Worm (Caenorhabditis elegans): ENCODE measurements around the gene T28B11.1.
A peak's percentile ranks its signal among the peaks of the same experiment; 100 is the strongest.

T28B11.1 gene

DNA sequence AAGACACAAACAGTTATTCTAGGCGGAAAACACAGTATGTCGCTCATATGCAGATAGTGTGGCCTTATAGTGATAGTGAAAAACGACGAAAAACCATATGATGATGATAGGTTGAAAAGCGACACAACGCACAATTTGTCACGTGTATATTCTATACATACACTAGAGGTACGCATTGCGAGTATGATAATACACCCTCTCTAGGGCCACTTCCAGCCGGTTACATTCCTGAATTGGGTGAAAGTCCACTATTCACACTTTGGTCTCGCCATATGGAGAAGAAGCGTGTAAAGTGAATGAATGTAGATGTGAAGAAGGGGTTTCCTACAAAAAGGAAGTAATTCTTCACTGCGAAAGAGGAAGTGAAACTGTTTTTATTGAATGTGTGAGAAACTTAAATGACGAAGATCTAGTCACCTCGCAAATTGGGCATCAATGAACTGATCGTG lies 2.7 kb downstream of the T28B11.1 start (continued):
- no peak for TF ChIP-seq mbf-1 (tag; optimal IDR thresholded peaks at IDR 0.05)
- TF ChIP-seq ceh-82 (tag; optimal IDR thresholded peaks at IDR 0.05): no peak
- peak; percentile 23 for TF ChIP-seq fos-1 (tag; optimal IDR thresholded peaks at IDR 0.05)
- no peak for TF ChIP-seq R02D3.7 (tag; optimal IDR thresholded peaks at IDR 0.05)
- TF ChIP-seq dmd-4 (tag; optimal IDR thresholded peaks at IDR 0.05): no peak
- peak; percentile 60 for TF ChIP-seq F13H6.1 (tag; optimal IDR thresholded peaks at IDR 0.05)
- TF ChIP-seq gmeb-1 (tag; optimal IDR thresholded peaks at IDR 0.05): peak; percentile 34
- TF ChIP-seq snpc-4 (tag; optimal IDR thresholded peaks at IDR 0.05): no peak

DNA sequence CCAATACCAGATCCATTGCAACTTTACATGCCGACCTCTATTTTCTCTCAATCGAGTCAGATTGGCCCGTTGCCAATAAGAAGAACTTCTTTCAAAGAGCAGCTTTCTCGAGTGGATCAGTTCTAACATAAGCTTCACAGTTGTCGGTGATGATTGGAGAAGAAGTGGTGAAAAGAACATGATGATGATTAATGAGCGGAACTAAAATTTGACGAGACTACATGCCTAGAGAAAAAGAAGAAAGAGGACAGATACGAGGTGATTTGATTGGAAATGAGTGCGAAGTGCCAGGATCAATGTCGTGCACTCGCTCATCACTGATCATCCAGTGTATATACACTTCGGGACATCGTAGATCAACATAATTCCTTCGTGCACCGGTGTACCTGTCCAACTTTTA lies 4.6 kb downstream of the T28B11.1 start:
- TF ChIP-seq ztf-11 (tag; optimal IDR thresholded peaks at IDR 0.05) (no peak), F13H6.1 (tag; optimal IDR thresholded peaks at IDR 0.05) (peak; percentile 87), egl-27 (tag; optimal IDR thresholded peaks at IDR 0.05) (peak; percentile 73), mdl-1 (tag; optimal IDR thresholded peaks at IDR 0.05) (no peak), skn-1 (tag; optimal IDR thresholded peaks at IDR 0.05) (no peak), lsy-2 (tag; optimal IDR thresholded peaks at IDR 0.05) (peak in 1 of 2 experiments; percentile 66), nhr-129 (tag; optimal IDR thresholded peaks at IDR 0.05) (peak; percentile 65), nhr-21 (tag; optimal IDR thresholded peaks at IDR 0.05) (peak; percentile 44), nhr-25 (tag; optimal IDR thresholded peaks at IDR 0.05) (no peak), ztf-1 (GFP tag; conservative IDR thresholded peaks at IDR 0.05) (no peak), unc-55 (GFP tag; optimal IDR thresholded peaks at IDR 0.05) (no peak), aly-2 (tag; optimal IDR thresholded peaks at IDR 0.05) (no peak), lin-11 (tag; optimal IDR thresholded peaks at IDR 0.05) (no peak), mab-5 (tag; optimal IDR thresholded peaks at IDR 0.05) (peak; percentile 83), unc-62 (GFP tag; optimal IDR thresholded peaks at IDR 0.05) (peak; percentile 70), nhr-10 (tag; optimal IDR thresholded peaks at IDR 0.05) (no peak), C34F6.9 (tag; optimal IDR thresholded peaks at IDR 0.05) (peak; percentile 27), nhr-12 (tag; optimal IDR thresholded peaks at IDR 0.05) (no peak), nhr-77 (tag; optimal IDR thresholded peaks at IDR 0.05) (no peak), dmd-4 (tag; optimal IDR thresholded peaks at IDR 0.05) (no peak), sem-4 (tag; optimal IDR thresholded peaks at IDR 0.05) (peak; percentile 79), elt-3 (tag; optimal IDR thresholded peaks at IDR 0.05) (no peak), nhr-6 (tag; optimal IDR thresholded peaks at IDR 0.05) (peak; percentile 15), sma-9 (GFP tag; optimal IDR thresholded peaks at IDR 0.05) (peak; percentile 94), sma-9 (tag; optimal IDR thresholded peaks at IDR 0.05) (peak; percentile 65), fos-1 (tag; optimal IDR thresholded peaks at IDR 0.05) (peak; percentile 1)

DNA sequence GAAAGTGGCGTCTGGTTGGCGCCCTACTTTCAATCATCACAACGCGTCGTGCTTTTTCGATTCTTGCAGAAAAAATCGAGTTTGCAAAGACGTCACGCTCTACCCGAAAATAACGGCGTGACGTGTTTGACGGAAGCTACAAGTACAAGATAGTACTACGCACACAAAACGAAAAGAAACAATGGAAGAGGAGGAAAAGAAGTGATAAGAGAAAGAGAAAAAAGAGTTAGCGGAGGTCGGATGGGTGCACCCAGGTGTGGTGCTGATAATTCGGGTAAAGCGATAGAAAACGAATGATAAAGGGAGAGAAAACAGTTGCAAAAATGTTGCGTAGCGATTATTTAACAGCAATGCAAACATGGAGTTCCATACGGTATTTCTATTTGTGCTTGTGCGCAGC lies 5.5 kb downstream of the T28B11.1 start:
- no peak for TF ChIP-seq skn-1 (tag; optimal IDR thresholded peaks at IDR 0.05)
- no peak for TF ChIP-seq mab-5 (tag; optimal IDR thresholded peaks at IDR 0.05)
- peak; percentile 33 for TF ChIP-seq gmeb-1 (tag; optimal IDR thresholded peaks at IDR 0.05)
- no peak for TF ChIP-seq mbf-1 (tag; optimal IDR thresholded peaks at IDR 0.05)
- TF ChIP-seq egl-27 (tag; optimal IDR thresholded peaks at IDR 0.05): peak; percentile 8
- TF ChIP-seq ztf-1 (GFP tag; conservative IDR thresholded peaks at IDR 0.05): no peak
- TF ChIP-seq sma-3 (GFP tag; optimal IDR thresholded peaks at IDR 0.05): peak; percentile 32
- no peak for TF ChIP-seq elt-3 (tag; optimal IDR thresholded peaks at IDR 0.05)
- no peak for TF ChIP-seq nhr-21 (tag; optimal IDR thresholded peaks at IDR 0.05)
- peak; percentile 67 for TF ChIP-seq F13H6.1 (tag; optimal IDR thresholded peaks at IDR 0.05)
- no peak for TF ChIP-seq ZK546.5 (tag; optimal IDR thresholded peaks at IDR 0.05)
- peak; percentile 73 for TF ChIP-seq sma-9 (GFP tag; optimal IDR thresholded peaks at IDR 0.05)
- TF ChIP-seq sma-9 (tag; optimal IDR thresholded peaks at IDR 0.05): no peak
- no peak for TF ChIP-seq snpc-4 (tag; optimal IDR thresholded peaks at IDR 0.05)
- no peak for TF ChIP-seq nhr-77 (tag; optimal IDR thresholded peaks at IDR 0.05)
- peak in 1 of 2 experiments; percentile 27 for TF ChIP-seq mdl-1 (tag; optimal IDR thresholded peaks at IDR 0.05)
- TF ChIP-seq crh-2 (tag; optimal IDR thresholded peaks at IDR 0.05): peak; percentile 52
- no peak for TF ChIP-seq nhr-25 (tag; optimal IDR thresholded peaks at IDR 0.05)
- no peak for TF ChIP-seq R02D3.7 (tag; optimal IDR thresholded peaks at IDR 0.05)
- TF ChIP-seq nhr-129 (tag; optimal IDR thresholded peaks at IDR 0.05): peak; percentile 28
- peak; percentile 76 for TF ChIP-seq fos-1 (tag; optimal IDR thresholded peaks at IDR 0.05)
- TF ChIP-seq lin-39 (tag; optimal IDR thresholded peaks at IDR 0.05): no peak
- no peak for TF ChIP-seq ztf-11 (tag; optimal IDR thresholded peaks at IDR 0.05)

DNA sequence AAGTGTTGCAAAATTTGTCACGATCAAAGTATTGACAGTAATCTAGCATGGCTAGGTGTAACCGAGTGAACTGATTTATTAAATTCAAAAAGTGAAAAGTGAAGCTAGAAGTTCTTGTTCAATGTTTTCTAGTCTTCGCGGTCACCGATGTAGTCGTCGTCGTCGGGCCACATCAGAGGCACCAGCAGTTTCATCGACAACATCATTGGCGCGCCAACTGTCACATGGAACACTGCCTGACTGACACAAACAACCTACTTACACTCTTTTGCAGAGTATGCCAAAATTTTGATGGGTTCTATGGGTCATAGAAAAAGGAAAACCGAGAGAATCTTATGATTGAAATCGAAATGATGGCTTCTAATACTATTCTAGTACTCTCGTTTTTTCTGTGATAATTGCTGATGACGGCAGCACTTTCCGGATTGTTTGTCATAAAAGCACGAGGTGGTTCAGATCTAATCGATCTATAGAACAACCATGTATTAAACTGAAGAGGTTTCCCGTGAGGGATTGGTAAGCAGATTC lies 6.7 kb downstream of the T28B11.1 start:
- peak; percentile 15 for TF ChIP-seq nhr-25 (tag; optimal IDR thresholded peaks at IDR 0.05)
- no peak for TF ChIP-seq ceh-16 (tag; optimal IDR thresholded peaks at IDR 0.05)
- TF ChIP-seq alr-1 (tag; optimal IDR thresholded peaks at IDR 0.05): no peak
- no peak for TF ChIP-seq mdl-1 (tag; optimal IDR thresholded peaks at IDR 0.05)
- no peak for TF ChIP-seq unc-39 (tag; optimal IDR thresholded peaks at IDR 0.05)
